Fruit fly (Drosophila melanogaster) whole organism, wandering third instar larva: Measurements from ENCODE around the gene CG32767.
A peak's percentile ranks its signal among the peaks of the same experiment; 100 is the strongest.

ENCODE experiments used
- CG9705 ChIP-seq: fragments of 200-800 bp; sonication (Bioruptor generic); optimal IDR thresholded peaks from 2 replicates; lab custom pipeline; 2018; ENCODE audit warnings: missing biosample characterization, mild to moderate bottlenecking, missing genetic modification characterization
- Hnf4 ChIP-seq: fragments of 200-800 bp; sonication (Bioruptor generic); optimal IDR thresholded peaks from 2 replicates; lab custom pipeline; 2016; ENCODE audit warnings: missing biosample characterization, mild to moderate bottlenecking, missing genetic modification characterization
- Hr78 ChIP-seq: fragments of >200 bp; optimal IDR thresholded peaks from 2 replicates; lab custom pipeline; 2017; ENCODE audit warnings: missing biosample characterization, missing genetic modification characterization
- dl ChIP-seq, 2 experiments: fragments of 175-275, 200-275 bp in 1 of 2; fragments of 200-275 bp in 1 of 2; sonication (Bioruptor generic); optimal IDR thresholded peaks; lab custom pipeline; 2018; ENCODE audit warnings: mild to moderate bottlenecking in 2 of 2, missing biosample characterization in 2 of 2, missing genetic modification characterization in 2 of 2, moderate library complexity in 2 of 2; ENCODE audit not compliant: partially characterized antibody in 2 of 2, insufficient read depth in 1 of 2
- lola ChIP-seq: fragments of >200 bp; optimal IDR thresholded peaks from 2 replicates; lab custom pipeline; 2017; ENCODE audit warnings: missing biosample characterization, missing genetic modification characterization
- pan ChIP-seq: fragments of >200 bp; optimal IDR thresholded peaks from 2 replicates; lab custom pipeline; 2017
- psq ChIP-seq: fragments of 200-800 bp; sonication (Bioruptor generic); optimal IDR thresholded peaks from 3 replicates; lab custom pipeline; 2017; ENCODE audit warnings: missing biosample characterization, mild to moderate bottlenecking, missing genetic modification characterization, moderate library complexity
- usp ChIP-seq: fragments of >200 bp; optimal IDR thresholded peaks from 2 replicates; lab custom pipeline; 2017; ENCODE audit warnings: missing biosample characterization, missing genetic modification characterization

DNA sequence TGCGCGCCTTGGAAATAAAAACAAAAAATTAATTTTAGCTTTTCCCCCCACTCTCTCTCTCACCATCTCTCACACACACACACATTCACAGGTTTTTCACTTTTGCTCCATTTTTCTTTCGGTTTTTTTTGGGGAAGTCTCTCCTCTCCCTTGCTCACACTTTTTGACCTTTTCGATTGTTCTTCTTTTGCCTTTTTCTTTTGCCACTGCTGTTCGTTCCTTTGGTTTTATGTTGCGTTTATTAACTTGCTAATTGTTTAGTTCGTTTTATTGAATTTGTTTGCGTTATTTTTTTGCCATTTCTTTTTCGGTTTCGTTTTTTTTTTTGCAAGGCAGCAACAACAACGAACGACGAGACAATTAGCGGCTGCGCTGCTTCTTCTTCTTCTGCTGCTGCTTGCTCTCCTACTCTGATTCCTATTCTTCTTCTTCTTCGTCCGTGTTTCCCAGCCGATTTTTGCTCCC lies 2.2 kb downstream of the CG32767 start:
- TF ChIP-seq CG9705 (GFP tag; lab: Kevin White, UChicago) (no peak), lola (GFP tag; lab: Kevin White, UChicago) (no peak), Hr78 (GFP tag; lab: Kevin White, UChicago) (no peak), dl (GFP tag; optimal IDR thresholded peaks at IDR 0.05; lab: Kevin White, UChicago; ENCODE audit: insufficient read depth in 1 of 2, partially characterized antibody in 2 of 2) (no peak), usp (GFP tag; lab: Kevin White, UChicago) (no peak), Hnf4 (GFP tag; lab: Kevin White, UChicago) (no peak), psq (GFP tag; lab: Kevin White, UChicago) (peak; percentile 57), pan (lab: Kevin White, UChicago) (no peak)
